Fruit fly (Drosophila melanogaster) whole organism, prepupa: ENCODE measurements around the gene CG10140.
A peak's percentile ranks its signal among the peaks of the same experiment; 100 is the strongest.

ENCODE experiments used
- Blimp-1 ChIP-seq: fragments of 200-800 bp; sonication (Bioruptor generic); optimal IDR thresholded peaks from 3 replicates; lab custom pipeline; 2017; ENCODE audit warnings: missing biosample characterization, missing genetic modification characterization, mild to moderate bottlenecking, moderate library complexity, missing genetic modification reagents
- CG10631 ChIP-seq: fragments of 200-800 bp; sonication (Bioruptor generic); optimal IDR thresholded peaks from 2 replicates; lab custom pipeline; 2016; ENCODE audit warnings: missing biosample characterization, missing genetic modification characterization
- CG10669 ChIP-seq: fragments of 200-800 bp; sonication (Bioruptor generic); optimal IDR thresholded peaks from 3 replicates; lab custom pipeline; 2018; ENCODE audit warnings: missing biosample characterization, mild to moderate bottlenecking, missing genetic modification characterization, moderate library complexity
- CG11762 ChIP-seq: fragments of 200-800 bp; sonication (Bioruptor generic); optimal IDR thresholded peaks from 3 replicates; lab custom pipeline; 2016; ENCODE audit warnings: missing biosample characterization, missing genetic modification characterization; ENCODE audit not compliant: insufficient read depth
- CG11902 ChIP-seq: fragments of 200-800 bp; sonication (Bioruptor generic); optimal IDR thresholded peaks from 3 replicates; lab custom pipeline; 2016; ENCODE audit warnings: missing biosample characterization, missing genetic modification characterization
- CG15336 ChIP-seq: fragments of 200-800 bp; sonication (Bioruptor generic); IDR thresholded peaks from 2 replicates; pipeline ENCODE4 v1.3.6; 2022; ENCODE audit warnings: missing biosample characterization, missing genetic modification characterization
- CG16779 ChIP-seq: fragments of 200-800 bp; sonication (Bioruptor generic); optimal IDR thresholded peaks from 3 replicates; lab custom pipeline; 2017; ENCODE audit warnings: missing biosample characterization, mild to moderate bottlenecking, missing genetic modification characterization
- CG3032 ChIP-seq: fragments of 200-800 bp; optimal IDR thresholded peaks from 2 replicates; lab custom pipeline; 2019; ENCODE audit warnings: missing biosample characterization, mild to moderate bottlenecking, missing genetic modification characterization, moderate library complexity
- CG31627 ChIP-seq: fragments of 200-800 bp; sonication (Bioruptor generic); optimal IDR thresholded peaks from 3 replicates; lab custom pipeline; 2016; ENCODE audit warnings: missing biosample characterization, missing genetic modification characterization
- CG32006 ChIP-seq: fragments of 200-800 bp; sonication (Bioruptor generic); optimal IDR thresholded peaks from 3 replicates; lab custom pipeline; 2017; ENCODE audit warnings: missing biosample characterization, mild to moderate bottlenecking, missing genetic modification characterization
- CG34406 ChIP-seq: fragments of 200-800 bp; sonication (Bioruptor generic); optimal IDR thresholded peaks from 3 replicates; lab custom pipeline; 2016; ENCODE audit warnings: missing biosample characterization, missing genetic modification characterization
- CG3919 ChIP-seq: fragments of 200-800 bp; sonication (Bioruptor generic); optimal IDR thresholded peaks from 3 replicates; lab custom pipeline; 2016; ENCODE audit warnings: missing biosample characterization, missing genetic modification characterization
- CG6276 ChIP-seq: fragments of 200-800 bp; sonication (Bioruptor generic); optimal IDR thresholded peaks from 2 replicates; lab custom pipeline; 2017; ENCODE audit warnings: missing biosample characterization, mild to moderate bottlenecking, missing genetic modification characterization
- CG6792 ChIP-seq: fragments of 200-800 bp; sonication (Bioruptor generic); optimal IDR thresholded peaks from 3 replicates; lab custom pipeline; 2016; ENCODE audit warnings: missing biosample characterization, missing genetic modification characterization
- CG6808 ChIP-seq: fragments of 200-800 bp; sonication (Bioruptor generic); optimal IDR thresholded peaks from 3 replicates; lab custom pipeline; 2017; ENCODE audit warnings: missing biosample characterization, missing genetic modification characterization, mild to moderate bottlenecking, moderate library complexity, missing genetic modification reagents
- CG6854 ChIP-seq: fragments of 200-800 bp; sonication (Bioruptor generic); optimal IDR thresholded peaks from 2 replicates; lab custom pipeline; 2017; ENCODE audit warnings: missing biosample characterization, mild to moderate bottlenecking, missing genetic modification characterization
- CG7368 ChIP-seq: fragments of 200-800 bp; sonication (Bioruptor generic); optimal IDR thresholded peaks from 3 replicates; lab custom pipeline; 2016; ENCODE audit warnings: missing biosample characterization, missing genetic modification characterization
- CG8119 ChIP-seq: fragments of 200-800 bp; sonication (Bioruptor generic); IDR thresholded peaks from 3 replicates; pipeline ENCODE4 v1.3.6; 2022; ENCODE audit warnings: missing biosample characterization, missing genetic modification characterization
- Eip93F ChIP-seq: fragments of 200-800 bp; sonication (Bioruptor generic); optimal IDR thresholded peaks from 2 replicates; lab custom pipeline; 2016; ENCODE audit warnings: missing biosample characterization, mild to moderate bottlenecking, missing genetic modification characterization
- Ets96B ChIP-seq: fragments of 200-800 bp; optimal IDR thresholded peaks from 2 replicates; lab custom pipeline; 2019; ENCODE audit warnings: missing biosample characterization, mild to moderate bottlenecking, missing genetic modification characterization, moderate library complexity
- Gug ChIP-seq: fragments of 200-800 bp; sonication (Bioruptor generic); IDR thresholded peaks from 2 replicates; pipeline ENCODE4 v1.3.6; 2022; ENCODE audit warnings: missing biosample characterization, missing genetic modification characterization
- Hr38 ChIP-seq: sonication (Bioruptor generic); optimal IDR thresholded peaks from 2 replicates; lab custom pipeline; 2016; ENCODE audit warnings: missing biosample characterization, missing genetic modification characterization
- Hr39 ChIP-seq: fragments of 200-800 bp; sonication (Bioruptor generic); optimal IDR thresholded peaks from 2 replicates; lab custom pipeline; 2016; ENCODE audit warnings: missing biosample characterization, missing genetic modification characterization
- Lpt ChIP-seq: fragments of 200-800 bp; sonication (Bioruptor generic); optimal IDR thresholded peaks from 3 replicates; lab custom pipeline; 2016; ENCODE audit warnings: missing biosample characterization, missing genetic modification characterization
- Met ChIP-seq: fragments of 200-800 bp; sonication (Bioruptor generic); optimal IDR thresholded peaks from 3 replicates; lab custom pipeline; 2016; ENCODE audit warnings: missing biosample characterization, missing genetic modification characterization
- OdsH ChIP-seq: fragments of 200-800 bp; sonication (Bioruptor generic); optimal IDR thresholded peaks from 3 replicates; lab custom pipeline; 2016; ENCODE audit warnings: missing biosample characterization, missing genetic modification characterization
- Sox102F ChIP-seq: fragments of 200-800 bp; sonication (Bioruptor generic); optimal IDR thresholded peaks from 2 replicates; lab custom pipeline; 2016; ENCODE audit warnings: missing biosample characterization, mild to moderate bottlenecking, missing genetic modification characterization
- Sox14 ChIP-seq: fragments of 200-800 bp; sonication (Bioruptor generic); optimal IDR thresholded peaks from 3 replicates; lab custom pipeline; 2016; ENCODE audit warnings: missing biosample characterization, missing genetic modification characterization
- Sox15 ChIP-seq: fragments of 200-800 bp; sonication (Bioruptor generic); optimal IDR thresholded peaks from 3 replicates; lab custom pipeline; 2016; ENCODE audit warnings: missing biosample characterization, missing genetic modification characterization
- achi ChIP-seq: fragments of 200-800 bp; sonication (Bioruptor generic); optimal IDR thresholded peaks from 3 replicates; lab custom pipeline; 2016; ENCODE audit warnings: missing biosample characterization, missing genetic modification characterization
- acj6 ChIP-seq: fragments of 200-800 bp; sonication (Bioruptor generic); optimal IDR thresholded peaks from 3 replicates; lab custom pipeline; 2016; ENCODE audit warnings: missing biosample characterization, missing genetic modification characterization
- cyc ChIP-seq: fragments of 200-800 bp; sonication (Bioruptor generic); optimal IDR thresholded peaks from 3 replicates; lab custom pipeline; 2016; ENCODE audit warnings: missing biosample characterization, missing genetic modification characterization
- dac ChIP-seq: fragments of 200-800 bp; sonication (Bioruptor generic); optimal IDR thresholded peaks from 2 replicates; lab custom pipeline; 2017; ENCODE audit warnings: missing biosample characterization, mild to moderate bottlenecking, missing genetic modification characterization
- eg ChIP-seq: fragments of 200-800 bp; sonication (Bioruptor generic); IDR thresholded peaks from 3 replicates; pipeline ENCODE4 v1.3.6; 2022; ENCODE audit warnings: missing biosample characterization, missing genetic modification characterization
- esn ChIP-seq: fragments of 200-800 bp; sonication (Bioruptor generic); optimal IDR thresholded peaks from 2 replicates; lab custom pipeline; 2016; ENCODE audit warnings: missing biosample characterization, mild to moderate bottlenecking, missing genetic modification characterization, moderate library complexity
- fd59A ChIP-seq: fragments of 200-800 bp; sonication (Bioruptor generic); optimal IDR thresholded peaks from 2 replicates; lab custom pipeline; 2017; ENCODE audit warnings: missing biosample characterization, mild to moderate bottlenecking, missing genetic modification characterization, missing genetic modification reagents
- fd85E ChIP-seq: fragments of 200-800 bp; sonication (Bioruptor generic); optimal IDR thresholded peaks from 3 replicates; lab custom pipeline; 2016; ENCODE audit warnings: missing biosample characterization, missing genetic modification characterization
- fkh ChIP-seq: fragments of 200-800 bp; sonication (Bioruptor generic); optimal IDR thresholded peaks from 3 replicates; lab custom pipeline; 2017; ENCODE audit warnings: missing biosample characterization, mild to moderate bottlenecking, missing genetic modification characterization, moderate library complexity
- pdm3 ChIP-seq: fragments of 200-800 bp; sonication (Bioruptor generic); optimal IDR thresholded peaks from 3 replicates; lab custom pipeline; 2016; ENCODE audit warnings: missing biosample characterization, missing genetic modification characterization
- salr ChIP-seq, 2 experiments: fragments of 200-800 bp; sonication (Bioruptor generic); optimal IDR thresholded peaks; 3 replicates each; lab custom pipeline; 2016 to 2018; ENCODE audit warnings: missing biosample characterization in 2 of 2, missing genetic modification characterization in 2 of 2, mild to moderate bottlenecking in 1 of 2
- ss ChIP-seq, 2 experiments: fragments of 200-800 bp; sonication (Bioruptor generic); optimal IDR thresholded peaks; 2 replicates in 1 of 2; 3 replicates in 1 of 2; lab custom pipeline; 2017 to 2018; ENCODE audit warnings: mild to moderate bottlenecking in 2 of 2, missing biosample characterization in 2 of 2, missing genetic modification characterization in 2 of 2, moderate library complexity in 1 of 2
- svp ChIP-seq: fragments of 200-800 bp; sonication (Bioruptor generic); peaks from one replicate; lab custom pipeline; 2016; ENCODE audit warnings: missing biosample characterization, missing genetic modification characterization

The CG10140 gene

DNA sequence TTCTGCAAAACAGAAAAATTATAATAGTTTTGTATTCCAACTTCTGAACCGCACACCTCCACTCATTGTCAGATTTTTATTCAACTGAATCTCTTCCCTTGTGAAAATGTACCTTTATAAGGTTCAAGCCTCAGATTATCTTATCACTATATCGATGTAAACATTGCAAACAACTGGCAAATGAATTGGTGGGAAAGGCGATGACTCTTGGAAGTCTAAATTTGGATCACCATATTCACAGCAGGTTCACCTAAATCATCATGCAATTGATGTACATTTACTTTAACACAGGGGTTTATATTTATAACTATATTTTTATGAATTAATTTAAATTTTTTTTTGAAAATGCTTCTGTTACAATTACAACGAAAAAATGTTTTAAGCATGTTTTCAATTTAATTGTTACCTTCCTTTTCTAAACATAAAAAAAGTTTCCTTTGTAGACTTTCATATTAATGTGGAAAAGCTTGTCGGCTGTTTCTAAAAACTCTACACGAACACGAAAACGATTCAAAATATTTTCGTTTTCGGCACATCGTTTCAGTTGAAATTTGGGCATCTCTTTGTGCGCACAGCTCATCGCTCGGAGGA is at the start of gene CG10140, which contains the start of gene CG14109:
Gene CG10140 (minus strand): TSS at position 101 of the 591 bp plus-strand sequence.
Gene CG14109 (plus strand): TSS at position 541 of the 591 bp plus-strand sequence.
- TF ChIP-seq acj6 (GFP tag; lab: Kevin White, UChicago) = no peak
- no peak for TF ChIP-seq pdm3 (GFP tag; lab: Kevin White, UChicago)
- no peak for TF ChIP-seq CG6854 (GFP tag; lab: Kevin White, UChicago)
- no peak for TF ChIP-seq CG3032 (tag; lab: Kevin White, UChicago)
- no peak for TF ChIP-seq Lpt (GFP tag; lab: Kevin White, UChicago)
- TF ChIP-seq CG6276 (GFP tag; lab: Kevin White, UChicago) = no peak
- TF ChIP-seq Met (GFP tag; lab: Kevin White, UChicago) = no peak
- TF ChIP-seq CG34406 (GFP tag; lab: Kevin White, UChicago) = no peak
- TF ChIP-seq fd59A (GFP tag; lab: Kevin White, UChicago) = no peak
- no peak for TF ChIP-seq CG3919 (GFP tag; lab: Kevin White, UChicago)
- no peak for TF ChIP-seq CG10631

DNA sequence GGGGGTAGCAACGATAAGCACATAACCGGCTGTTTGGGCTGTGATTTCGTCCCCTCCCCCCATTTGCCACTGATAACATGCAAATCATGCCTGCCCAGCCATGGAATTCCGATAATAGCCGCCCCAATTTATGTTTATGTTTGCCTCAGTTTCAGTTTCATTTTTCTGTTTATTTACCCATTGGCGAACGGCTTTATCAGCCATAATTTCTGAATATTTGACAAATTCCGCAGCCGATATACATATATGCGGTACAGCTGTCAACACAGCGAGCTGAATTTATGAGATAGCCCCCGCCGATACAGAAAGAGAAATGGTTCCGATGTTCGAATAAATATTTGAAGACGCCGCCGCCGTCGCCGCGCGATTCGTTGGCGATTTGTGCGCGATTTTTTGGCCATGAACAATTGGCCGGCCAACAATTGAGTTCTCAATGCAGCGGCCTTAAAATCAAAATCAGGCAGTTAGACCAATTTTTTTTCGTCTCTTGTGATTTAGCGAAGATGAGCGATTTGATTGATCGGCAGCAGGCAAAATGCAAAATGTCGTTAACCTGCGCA is 49.0 kb upstream of the CG10140 start:
- TF ChIP-seq dac (GFP tag; lab: Kevin White, UChicago) (no peak), fkh (GFP tag; lab: Kevin White, UChicago) (peak; percentile 63), Ets96B (tag; lab: Kevin White, UChicago) (no peak)

DNA sequence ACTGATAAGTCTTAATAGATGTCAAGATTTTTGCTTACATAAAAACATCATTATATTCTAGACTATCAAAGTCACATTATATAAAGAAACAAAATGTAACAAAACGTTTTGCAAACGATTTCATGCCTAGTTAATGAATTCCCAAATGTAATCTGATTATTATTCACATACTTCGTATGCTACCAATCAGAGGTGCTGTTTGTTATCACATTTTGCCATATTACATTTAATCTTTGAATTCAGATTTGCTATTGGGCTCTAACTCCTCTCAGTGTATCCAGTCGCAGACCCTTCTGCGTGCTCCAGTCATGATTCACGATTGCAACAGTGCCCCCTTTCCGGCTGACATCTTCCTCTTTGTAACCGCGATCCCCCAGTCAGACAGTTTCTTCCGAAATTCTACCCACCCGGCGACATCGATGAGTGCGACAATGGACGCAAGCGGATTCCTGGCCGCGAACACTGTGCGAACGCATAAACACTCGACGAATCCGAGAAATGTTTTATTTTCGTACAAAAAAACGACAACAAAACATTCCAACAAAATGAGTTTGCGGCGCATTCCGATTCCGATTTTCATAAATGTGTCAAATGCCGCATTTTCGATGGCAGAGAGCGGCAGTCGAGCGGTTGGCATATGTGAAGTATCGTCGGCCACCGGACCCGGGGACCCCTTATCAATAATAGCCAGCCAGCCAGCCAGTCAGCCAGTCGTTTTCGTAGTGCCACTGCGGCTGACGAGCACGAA is 48.0 kb upstream of the CG10140 start:
- TF ChIP-seq acj6 (GFP tag; lab: Kevin White, UChicago) (peak; percentile 34), Sox15 (GFP tag; lab: Kevin White, UChicago) (no peak), CG6854 (GFP tag; lab: Kevin White, UChicago) (no peak), cyc (GFP tag; lab: Kevin White, UChicago) (peak; percentile 58), eg (GFP tag; lab: Robert Waterston, UW) (peak; percentile 16; the same call in 1 of the 3 replicates), CG34406 (GFP tag; lab: Kevin White, UChicago) (peak; percentile 28), CG11902 (GFP tag; lab: Kevin White, UChicago) (no peak), Hr38 (no peak), Sox14 (GFP tag; lab: Kevin White, UChicago) (peak; percentile 58), Hr39 (GFP tag; lab: Kevin White, UChicago) (peak; percentile 62), svp (peak; percentile 93), Gug (GFP tag; lab: Robert Waterston, UW) (peak; percentile 30; the same call in 1 of the 2 replicates), ss (GFP tag; optimal IDR thresholded peaks at IDR 0.05; lab: Kevin White, UChicago) (no peak), OdsH (peak; percentile 9), CG6792 (GFP tag; lab: Kevin White, UChicago) (peak; percentile 5), CG11762 (GFP tag; lab: Kevin White, UChicago) (no peak), Eip93F (GFP tag; lab: Kevin White, UChicago) (no peak), CG15336 (peak; percentile 40; the same call in 1 of the 2 replicates), CG3032 (tag; lab: Kevin White, UChicago) (no peak), CG10669 (GFP tag; lab: Kevin White, UChicago) (peak; percentile 42), CG31627 (GFP tag; lab: Kevin White, UChicago) (peak; percentile 57), esn (GFP tag; lab: Kevin White, UChicago) (peak; percentile 88), CG32006 (GFP tag; lab: Kevin White, UChicago) (peak; percentile 47), salr (GFP tag; optimal IDR thresholded peaks at IDR 0.05; lab: Kevin White, UChicago) (no peak), Ets96B (tag; lab: Kevin White, UChicago) (no peak), CG7368 (GFP tag; lab: Kevin White, UChicago) (peak; percentile 45), Sox102F (peak; percentile 60), Blimp-1 (GFP tag; lab: Kevin White, UChicago) (no peak), achi (peak; percentile 37), fd85E (GFP tag; lab: Kevin White, UChicago) (no peak), CG6808 (peak; percentile 13), fd59A (GFP tag; lab: Kevin White, UChicago) (no peak), CG3919 (GFP tag; lab: Kevin White, UChicago) (peak; percentile 14), CG8119 (no peak), Lpt (GFP tag; lab: Kevin White, UChicago) (no peak), pdm3 (GFP tag; lab: Kevin White, UChicago) (peak; percentile 3), CG10631 (peak; percentile 25), CG16779 (tag; lab: Kevin White, UChicago) (no peak)
